Worm (Caenorhabditis elegans) whole organism, L4 larva: ENCODE data around the gene skih-2.

Experiments
- egl-27 ChIP-seq: sonication (generic microtip); optimal IDR thresholded peaks from 3 replicates; lab custom pipeline; 2017; ENCODE audit warnings: missing biosample characterization, missing genetic modification reagents, missing genetic modification characterization
- lin-39 ChIP-seq: fragments of 150-350 bp; optimal IDR thresholded peaks from 2 replicates; lab custom pipeline; 2014; ENCODE audit warnings: missing biosample characterization, missing genetic modification reagents, missing genetic modification characterization
- nhr-237 ChIP-seq: sonication (generic microtip); optimal IDR thresholded peaks from 2 replicates; lab custom pipeline; 2017; ENCODE audit warnings: missing biosample characterization, missing genetic modification characterization
- pha-4 ChIP-seq, 2 experiments: fragments of 150-350 bp in 1 of 2; fragments of 200-800 bp in 1 of 2; sonication (Bioruptor generic) in 1 of 2; IDR thresholded peaks in 1 of 2; optimal IDR thresholded peaks in 1 of 2; 2 replicates each; pipeline versions ENCODE4 v1.3.6 to Lab custom; 2014 to 2022; ENCODE audit warnings: missing genetic modification characterization in 2 of 2, missing genetic modification reagents in 2 of 2, missing biosample characterization in 1 of 2, missing compliant biosample characterization in 1 of 2
- unc-39 ChIP-seq: sonication (generic microtip); optimal IDR thresholded peaks from 2 replicates; lab custom pipeline; 2017; ENCODE audit warnings: missing biosample characterization, missing genetic modification characterization

DNA sequence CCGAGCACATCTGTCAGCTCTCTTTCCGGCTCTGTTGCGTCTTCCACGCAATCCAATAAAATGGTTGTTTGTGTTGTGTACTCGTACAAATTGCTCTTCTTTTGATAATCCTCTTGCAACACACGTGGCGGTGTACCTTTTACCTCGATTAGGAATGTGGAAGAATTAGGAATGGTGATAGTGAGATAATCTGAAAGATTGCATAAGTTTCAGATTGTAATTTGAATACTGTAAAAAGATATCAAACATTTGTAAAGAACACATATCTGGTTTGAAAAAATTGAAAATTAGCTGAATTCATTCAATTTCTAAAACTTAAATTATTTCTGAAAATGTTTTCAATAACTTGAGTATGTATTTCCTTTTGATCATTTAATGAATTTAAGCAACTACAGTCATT, 22.7 kb upstream of the skih-2 start, which contains the start of gene C08F8.6:
- TF ChIP-seq nhr-237 (tag; lab: Kevin White, UChicago) (no peak), egl-27 (tag; lab: Kevin White, UChicago) (no peak), lin-39 (tag; lab: Kevin White, UChicago) (no peak), pha-4 (GFP tag; IDR thresholded peaks at IDR 0.05; lab: Robert Waterston, UW) (no peak), pha-4 (tag; optimal IDR thresholded peaks at IDR 0.05; lab: Kevin White, UChicago) (no peak), unc-39 (tag; lab: Kevin White, UChicago) (no peak)
